Fruit fly (Drosophila melanogaster) Kc167 (cell line): ENCODE measurements around the gene tweek.

Experiments
- h ChIP-seq: fragments of >200 bp; optimal IDR thresholded peaks from 3 replicates; lab custom pipeline; 2018; ENCODE audit warnings: missing external identifiers
- insv ChIP-seq: fragments of >200 bp; optimal IDR thresholded peaks from 3 replicates; lab custom pipeline; 2018; ENCODE audit warnings: missing external identifiers
- ttk ChIP-seq: sonication (Bioruptor generic); optimal IDR thresholded peaks from 2 replicates; lab custom pipeline; 2017; ENCODE audit warnings: missing external identifiers

- TF ChIP-seq h (lab: Kevin White, UChicago): no peak
- no peak for TF ChIP-seq insv (lab: Kevin White, UChicago)
- no peak for TF ChIP-seq ttk (lab: Kevin White, UChicago)
Observed at dm6 chr2L:16857665-16858064, 30.6 kb upstream of the tweek start.
